Worm (Caenorhabditis elegans): ENCODE data around the gene F53F8.3.

The F53F8.3 gene

DNA sequence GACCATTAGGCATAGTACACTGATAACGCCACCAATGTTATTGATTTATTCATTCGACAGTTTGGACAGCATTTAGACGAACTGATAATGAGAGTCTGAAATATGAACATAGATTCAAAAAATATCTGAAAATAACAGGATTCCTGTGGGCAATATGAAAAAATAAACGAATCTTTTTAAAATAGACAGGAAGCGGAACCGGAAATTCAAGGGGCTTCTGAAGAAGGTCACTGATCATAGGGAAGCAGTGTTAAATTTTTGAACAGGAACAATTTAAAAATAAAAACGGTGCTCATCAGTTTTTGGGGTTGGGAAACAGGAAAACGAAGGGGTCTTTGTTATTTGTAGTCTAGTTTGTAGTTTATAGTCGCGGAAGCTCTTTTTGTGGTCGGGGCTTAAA lies 8.9 kb upstream of the F53F8.3 start, which contains the start of gene F53F8.7:
Gene F53F8.7 (minus strand): TSS at position 101 of the 400 bp plus-strand sequence.
- TF ChIP-seq pros-1 (tag; optimal IDR thresholded peaks at IDR 0.05) (no peak), unc-86 (tag; optimal IDR thresholded peaks at IDR 0.05) (no peak)

DNA sequence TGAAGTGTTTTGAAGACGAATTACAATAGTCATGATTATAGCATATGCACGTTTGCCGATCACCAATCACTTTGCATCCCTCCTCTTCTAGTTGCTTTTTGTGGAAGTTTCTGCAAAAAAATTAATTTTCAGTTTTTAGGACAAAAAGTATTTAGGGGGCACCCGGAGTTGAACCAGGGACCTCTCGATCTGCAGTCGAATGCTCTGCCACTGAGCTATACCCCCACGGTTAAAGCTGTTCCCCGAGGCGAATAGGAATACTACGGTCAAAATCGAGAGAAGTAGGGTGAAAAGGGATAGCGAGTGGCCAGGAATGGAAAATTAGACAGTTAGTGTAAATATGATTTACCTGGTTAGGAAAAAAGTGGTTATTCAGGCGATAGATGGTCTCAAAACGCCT lies 4.6 kb upstream of the F53F8.3 start:
- TF ChIP-seq C08G9.2 (tag; optimal IDR thresholded peaks at IDR 0.05) = peak; percentile 28
- TF ChIP-seq ceh-30 (tag; optimal IDR thresholded peaks at IDR 0.05) = no peak
- no peak for TF ChIP-seq ets-4 (tag; optimal IDR thresholded peaks at IDR 0.05)
- TF ChIP-seq unc-86 (tag; optimal IDR thresholded peaks at IDR 0.05) = no peak
- peak; percentile 15 for TF ChIP-seq ceh-48 (tag; optimal IDR thresholded peaks at IDR 0.05)
- TF ChIP-seq pag-3 (tag; optimal IDR thresholded peaks at IDR 0.05; ENCODE audit: borderline replicate concordance) = no peak
- peak; percentile 28 for TF ChIP-seq nhr-232 (tag; optimal IDR thresholded peaks at IDR 0.05)
- TF ChIP-seq elt-2 (tag; optimal IDR thresholded peaks at IDR 0.05) = peak; percentile 65
- no peak for TF ChIP-seq elt-4 (tag; optimal IDR thresholded peaks at IDR 0.05)
- TF ChIP-seq K09A11.1 (tag; optimal IDR thresholded peaks at IDR 0.05; ENCODE audit: insufficient read depth) = peak; percentile 3
- no peak for TF ChIP-seq unc-3 (GFP tag; conservative IDR thresholded peaks at IDR 0.05)
- no peak for TF ChIP-seq unc-3 (tag; optimal IDR thresholded peaks at IDR 0.05)
- TF ChIP-seq F13H6.1 (tag; optimal IDR thresholded peaks at IDR 0.05) = no peak
- TF ChIP-seq ceh-19 (GFP tag; optimal IDR thresholded peaks at IDR 0.05) = peak; percentile 59
- TF ChIP-seq ztf-16 (tag; optimal IDR thresholded peaks at IDR 0.05) = no peak
- TF ChIP-seq ceh-34 (tag; optimal IDR thresholded peaks at IDR 0.05) = peak; percentile 14
- peak; percentile 42 for TF ChIP-seq sdc-2 (tag; optimal IDR thresholded peaks at IDR 0.05)
- TF ChIP-seq K02D7.2 (tag; optimal IDR thresholded peaks at IDR 0.05) = peak; percentile 7
- TF ChIP-seq hlh-13 (GFP tag; optimal IDR thresholded peaks at IDR 0.05) = no peak
- TF ChIP-seq dve-1 (tag; optimal IDR thresholded peaks at IDR 0.05) = peak; percentile 29
- TF ChIP-seq syd-9 (tag; optimal IDR thresholded peaks at IDR 0.05) = peak; percentile 23
- TF ChIP-seq rnt-1 (tag; optimal IDR thresholded peaks at IDR 0.05) = no peak
- no peak for TF ChIP-seq hlh-15 (tag; optimal IDR thresholded peaks at IDR 0.05)
- TF ChIP-seq hlh-6 (tag; optimal IDR thresholded peaks at IDR 0.05) = peak; percentile 62
- TF ChIP-seq T23F11.4 (GFP tag; optimal IDR thresholded peaks at IDR 0.05) = no peak
- TF ChIP-seq ahr-1 (tag; optimal IDR thresholded peaks at IDR 0.05) = no peak
- TF ChIP-seq ceh-18 (tag; optimal IDR thresholded peaks at IDR 0.05) = peak; percentile 13
- TF ChIP-seq che-1 (tag; optimal IDR thresholded peaks at IDR 0.05) = peak; percentile 65
- TF ChIP-seq ceh-24 (tag; optimal IDR thresholded peaks at IDR 0.05) = no peak
- peak; percentile 64 for TF ChIP-seq ceh-6 (GFP tag; optimal IDR thresholded peaks at IDR 0.05)
- no peak for TF ChIP-seq nhr-11 (tag; optimal IDR thresholded peaks at IDR 0.05)
- TF ChIP-seq hlh-30 (tag; optimal IDR thresholded peaks at IDR 0.05; ENCODE audit: insufficient read depth) = no peak
- peak; percentile 18 for TF ChIP-seq ceh-2 (tag; optimal IDR thresholded peaks at IDR 0.05)
- peak; percentile 45 for TF ChIP-seq tbx-2 (tag; optimal IDR thresholded peaks at IDR 0.05)
- TF ChIP-seq odd-2 (tag; optimal IDR thresholded peaks at IDR 0.05) = no peak
- peak; percentile 38 for TF ChIP-seq sox-4 (tag; optimal IDR thresholded peaks at IDR 0.05)
- no peak for TF ChIP-seq eyg-1 (tag; optimal IDR thresholded peaks at IDR 0.05)
- TF ChIP-seq fax-1 (tag; optimal IDR thresholded peaks at IDR 0.05) = peak; percentile 37
- no peak for TF ChIP-seq Y22D7AL.16 (tag; optimal IDR thresholded peaks at IDR 0.05)
- TF ChIP-seq dmd-4 (tag; optimal IDR thresholded peaks at IDR 0.05; ENCODE audit: borderline replicate concordance) = no peak
- peak; percentile 87 for TF ChIP-seq pha-2 (tag; optimal IDR thresholded peaks at IDR 0.05)
- TF ChIP-seq gmeb-2 (tag; optimal IDR thresholded peaks at IDR 0.05) = peak; percentile 57
- TF ChIP-seq pros-1 (tag; optimal IDR thresholded peaks at IDR 0.05) = no peak
- TF ChIP-seq pqm-1 (tag; optimal IDR thresholded peaks at IDR 0.05) = no peak
- TF ChIP-seq ceh-31 (tag; optimal IDR thresholded peaks at IDR 0.05) = peak; percentile 15
- TF ChIP-seq C38D4.7 (GFP tag; optimal IDR thresholded peaks at IDR 0.05) = peak; percentile 58
- no peak for TF ChIP-seq ceh-22 (tag; optimal IDR thresholded peaks at IDR 0.05)
- no peak for TF ChIP-seq lim-6 (tag; optimal IDR thresholded peaks at IDR 0.05)
- TF ChIP-seq ttx-3 (tag; optimal IDR thresholded peaks at IDR 0.05) = no peak
- no peak for TF ChIP-seq pax-1 (tag; optimal IDR thresholded peaks at IDR 0.05)
- TF ChIP-seq madf-2 (tag; optimal IDR thresholded peaks at IDR 0.05) = peak; percentile 29

Data from whole organism, late embryonic.